Fruit fly (Drosophila melanogaster): ENCODE measurements around the gene gammaSnap2.

Gene gammaSnap2

DNA sequence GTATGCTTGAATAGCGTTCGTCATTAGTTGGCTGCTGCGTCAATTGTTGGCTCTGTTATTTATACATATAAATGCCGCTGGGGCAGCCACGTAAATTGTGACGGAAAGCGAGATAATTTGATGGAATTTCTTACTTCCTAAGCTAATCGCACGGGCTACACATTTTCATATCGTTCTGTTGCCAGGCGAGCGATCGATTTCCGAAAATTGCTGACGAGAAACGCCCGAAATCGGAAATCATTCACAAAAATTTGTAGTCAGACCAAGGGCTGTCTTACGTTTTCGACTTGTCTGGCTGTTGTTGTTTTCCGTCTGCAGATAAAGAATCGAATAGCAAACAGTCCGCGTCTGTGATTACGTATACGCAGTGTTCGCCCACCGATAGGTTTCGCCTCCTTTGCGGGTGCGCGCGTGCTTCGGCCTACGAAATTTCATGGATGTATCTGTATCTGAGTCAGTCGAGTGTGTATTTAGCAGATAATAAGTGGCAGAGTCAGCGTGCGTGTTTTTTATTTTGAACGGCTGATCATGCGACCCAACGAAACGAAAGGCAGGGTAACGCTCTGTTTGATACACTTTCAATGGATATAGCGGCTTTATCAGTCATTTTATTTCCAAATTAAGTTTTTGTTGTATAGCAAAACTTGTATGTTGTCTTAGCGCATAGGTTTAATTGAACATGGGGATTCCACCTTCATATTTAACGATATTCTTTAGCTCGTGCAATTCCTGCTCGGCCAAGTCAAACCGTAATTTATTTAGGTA is 23.5 kb downstream of the gammaSnap2 start:
- TF ChIP-seq CG8632 (GFP tag; optimal IDR thresholded peaks at IDR 0.05) (no peak), CG11902 (GFP tag; optimal IDR thresholded peaks at IDR 0.05) (no peak), lz (GFP tag; optimal IDR thresholded peaks at IDR 0.05) (no peak), CG31627 (GFP tag; optimal IDR thresholded peaks at IDR 0.05) (peak; percentile 21), CG3032 (tag; optimal IDR thresholded peaks at IDR 0.05) (no peak), achi (GFP tag; optimal IDR thresholded peaks at IDR 0.05) (no peak), CG32006 (GFP tag; optimal IDR thresholded peaks at IDR 0.05) (no peak), Smox (GFP tag; optimal IDR thresholded peaks at IDR 0.05) (no peak), CG16779 (tag; optimal IDR thresholded peaks at IDR 0.05) (no peak), CG11294 (GFP tag; IDR thresholded peaks at IDR 0.05) (no peak), CG4318 (GFP tag; optimal IDR thresholded peaks at IDR 0.05) (no peak), CG15336 (GFP tag; IDR thresholded peaks at IDR 0.05) (0 out of 2 replicates have a peak, but pooled peaks have one; percentile 21), CG6808 (GFP tag; optimal IDR thresholded peaks at IDR 0.05) (no peak), Hr38 (GFP tag; optimal IDR thresholded peaks at IDR 0.05) (no peak), Lpt (GFP tag; optimal IDR thresholded peaks at IDR 0.05) (no peak), CG10631 (GFP tag; optimal IDR thresholded peaks at IDR 0.05) (no peak), OdsH (GFP tag; optimal IDR thresholded peaks at IDR 0.05) (no peak), Sox15 (GFP tag; optimal IDR thresholded peaks at IDR 0.05) (no peak), CG10669 (GFP tag; optimal IDR thresholded peaks at IDR 0.05) (no peak), CG6163 (GFP tag; IDR thresholded peaks at IDR 0.05) (peak; percentile 27; the same call in 1 of the 3 replicates), Blimp-1 (GFP tag; optimal IDR thresholded peaks at IDR 0.05) (no peak), CG3919 (GFP tag; optimal IDR thresholded peaks at IDR 0.05) (no peak), Ets96B (tag; optimal IDR thresholded peaks at IDR 0.05) (no peak), Hr39 (GFP tag; optimal IDR thresholded peaks at IDR 0.05) (peak; percentile 26), topi (GFP tag; optimal IDR thresholded peaks at IDR 0.05) (no peak), Eip93F (GFP tag; optimal IDR thresholded peaks at IDR 0.05) (peak; percentile 55), net (GFP tag; optimal IDR thresholded peaks at IDR 0.05) (no peak), fd59A (GFP tag; optimal IDR thresholded peaks at IDR 0.05) (no peak), CG8119 (GFP tag; IDR thresholded peaks at IDR 0.05) (no peak), vri (GFP tag; optimal IDR thresholded peaks at IDR 0.05) (peak; percentile 85), CG6854 (GFP tag; optimal IDR thresholded peaks at IDR 0.05) (no peak), CG7368 (GFP tag; optimal IDR thresholded peaks at IDR 0.05) (no peak), pdm3 (GFP tag; optimal IDR thresholded peaks at IDR 0.05) (no peak), Sox14 (GFP tag; optimal IDR thresholded peaks at IDR 0.05) (no peak), spab (GFP tag; optimal IDR thresholded peaks at IDR 0.05) (no peak), ss (GFP tag; optimal IDR thresholded peaks at IDR 0.05) (no peak), Met (GFP tag; optimal IDR thresholded peaks at IDR 0.05) (no peak), eg (GFP tag; IDR thresholded peaks at IDR 0.05) (no peak), Ets21C (GFP tag; optimal IDR thresholded peaks at IDR 0.05) (no peak), Hr4 (GFP tag; optimal IDR thresholded peaks at IDR 0.05) (no peak), CG8319 (GFP tag; optimal IDR thresholded peaks at IDR 0.05) (no peak), CG9139 (GFP tag; optimal IDR thresholded peaks at IDR 0.05) (no peak), fd85E (GFP tag; optimal IDR thresholded peaks at IDR 0.05) (no peak), acj6 (GFP tag; optimal IDR thresholded peaks at IDR 0.05) (no peak), Sox102F (GFP tag; optimal IDR thresholded peaks at IDR 0.05) (no peak), Eip75B (GFP tag; optimal IDR thresholded peaks at IDR 0.05) (no peak), svp (GFP tag) (peak; percentile 74), dsx (GFP tag; optimal IDR thresholded peaks at IDR 0.05; ENCODE audit: poor library complexity, severe bottlenecking) (no peak), fkh (GFP tag; optimal IDR thresholded peaks at IDR 0.05) (peak; percentile 83), esn (GFP tag; optimal IDR thresholded peaks at IDR 0.05) (peak; percentile 40), CG34406 (GFP tag; optimal IDR thresholded peaks at IDR 0.05) (peak; percentile 3)

Data from whole organism, prepupa.